Fruit fly (Drosophila melanogaster) whole organism, embryonic: ENCODE measurements around the gene CG14982.
A peak's percentile ranks its signal among the peaks of the same experiment; 100 is the strongest.

ENCODE experiments used
- Ada2b ChIP-seq: fragments of 200-800 bp; sonication (Bioruptor generic); IDR thresholded peaks from 2 replicates; pipeline ENCODE4 v1.3.6; 2022; ENCODE audit warnings: missing biosample characterization, missing genetic modification characterization
- CG10462 ChIP-seq: fragments of 200-800 bp; sonication (Bioruptor generic); optimal IDR thresholded peaks from 2 replicates; lab custom pipeline; 2016; ENCODE audit warnings: missing biosample characterization, missing genetic modification characterization
- CG10543 ChIP-seq: fragments of 200-800 bp; sonication (Bioruptor generic); optimal IDR thresholded peaks from 3 replicates; lab custom pipeline; 2017; ENCODE audit warnings: missing biosample characterization, mild to moderate bottlenecking, missing genetic modification characterization, moderate library complexity
- CG13424 ChIP-seq: fragments of 200-800 bp; sonication (Bioruptor generic); optimal IDR thresholded peaks from 2 replicates; lab custom pipeline; 2019; ENCODE audit warnings: missing biosample characterization, mild to moderate bottlenecking, missing genetic modification characterization, moderate library complexity
- CG14014 ChIP-seq: fragments of 200-800 bp; sonication (Bioruptor generic); IDR thresholded peaks from 2 replicates; pipeline ENCODE4 v1.3.6; 2022; ENCODE audit warnings: missing biosample characterization, missing genetic modification characterization
- CG1529 ChIP-seq: fragments of 200-800 bp; sonication (Bioruptor generic); optimal IDR thresholded peaks from 3 replicates; lab custom pipeline; 2018; ENCODE audit warnings: missing biosample characterization, missing genetic modification characterization
- CG1603 ChIP-seq: fragments of 200-800 bp; sonication (Bioruptor generic); optimal IDR thresholded peaks from 2 replicates; lab custom pipeline; 2019; ENCODE audit warnings: missing biosample characterization, mild to moderate bottlenecking, missing genetic modification characterization, moderate library complexity
- CG1647 ChIP-seq: fragments of 200-800 bp; sonication (Bioruptor generic); optimal IDR thresholded peaks from 3 replicates; lab custom pipeline; 2016; ENCODE audit warnings: missing biosample characterization, missing genetic modification characterization
- CG18764 ChIP-seq: fragments of 200-800 bp; sonication (Bioruptor generic); optimal IDR thresholded peaks from 3 replicates; lab custom pipeline; 2016; ENCODE audit warnings: missing biosample characterization, missing genetic modification characterization
- CG2120 ChIP-seq: fragments of 200-800 bp; sonication (Bioruptor generic); optimal IDR thresholded peaks from 3 replicates; lab custom pipeline; 2016; ENCODE audit warnings: missing biosample characterization, missing genetic modification characterization
- CG2712 ChIP-seq: fragments of 200-800 bp; optimal IDR thresholded peaks from 3 replicates; lab custom pipeline; 2019; ENCODE audit warnings: missing biosample characterization, mild to moderate bottlenecking, missing genetic modification characterization, moderate library complexity
- CG32532 ChIP-seq: fragments of 200-800 bp; sonication (Bioruptor generic); IDR thresholded peaks from 2 replicates; pipeline ENCODE4 v1.3.6; 2022; ENCODE audit warnings: missing biosample characterization, missing genetic modification characterization
- CG32772 ChIP-seq: fragments of 200-800 bp; sonication (Bioruptor generic); IDR thresholded peaks from 2 replicates; pipeline ENCODE4 v1.3.6; 2022; ENCODE audit warnings: missing biosample characterization, missing genetic modification characterization
- CG8388 ChIP-seq: fragments of 200-800 bp; sonication (Bioruptor generic); optimal IDR thresholded peaks from 2 replicates; lab custom pipeline; 2019; ENCODE audit warnings: missing biosample characterization, mild to moderate bottlenecking, missing genetic modification characterization, moderate library complexity
- CG9932 ChIP-seq: fragments of 200-800 bp; sonication (Bioruptor generic); IDR thresholded peaks from 2 replicates; pipeline ENCODE4 v1.3.6; 2022; ENCODE audit warnings: missing biosample characterization, missing genetic modification characterization
- Dip2 ChIP-seq: fragments of 200-800 bp; sonication (Bioruptor generic); IDR thresholded peaks from 2 replicates; pipeline ENCODE4 v1.3.6; 2022; ENCODE audit warnings: missing biosample characterization, missing genetic modification characterization
- Dll ChIP-seq: fragments of 200-800 bp; sonication (Bioruptor generic); IDR thresholded peaks from 4 replicates; pipeline ENCODE4 v1.3.6; 2022; ENCODE audit warnings: missing biosample characterization, missing genetic modification characterization; ENCODE audit not compliant: partially characterized antibody
- Drgx ChIP-seq: fragments of 200-800 bp; sonication (Bioruptor generic); IDR thresholded peaks from 2 replicates; pipeline ENCODE4 v1.3.6; 2022; ENCODE audit warnings: missing biosample characterization, missing genetic modification characterization
- Gug ChIP-seq: fragments of 200-800 bp; sonication (Bioruptor generic); IDR thresholded peaks from 4 replicates; pipeline ENCODE4 v1.3.6; 2022; ENCODE audit warnings: missing biosample characterization, missing genetic modification characterization
- HmgD ChIP-seq: fragments of 200-800 bp; sonication (Bioruptor generic); optimal IDR thresholded peaks from 3 replicates; lab custom pipeline; 2016; ENCODE audit warnings: missing biosample characterization, missing genetic modification characterization
- Kr ChIP-seq: fragments of 200-800 bp; sonication (Bioruptor generic); optimal IDR thresholded peaks from 2 replicates; lab custom pipeline; 2017; ENCODE audit warnings: missing biosample characterization, mild to moderate bottlenecking, missing genetic modification characterization
- Lhr ChIP-seq: fragments of 200-800 bp; sonication (Bioruptor generic); optimal IDR thresholded peaks from 3 replicates; lab custom pipeline; 2017; ENCODE audit warnings: mild to moderate bottlenecking, missing biosample characterization, missing genetic modification reagents, missing genetic modification characterization
- MTF-1 ChIP-seq: fragments of 200-800 bp; sonication (Bioruptor generic); optimal IDR thresholded peaks from 2 replicates; lab custom pipeline; 2018; ENCODE audit warnings: missing biosample characterization, mild to moderate bottlenecking, missing genetic modification characterization, borderline replicate concordance
- Max ChIP-seq: fragments of 200-800 bp; sonication (Bioruptor generic); optimal IDR thresholded peaks from 2 replicates; lab custom pipeline; 2016; ENCODE audit warnings: missing biosample characterization, mild to moderate bottlenecking, missing genetic modification characterization
- Med ChIP-seq: fragments of 200-800 bp; sonication (Bioruptor generic); peaks from one replicate; lab custom pipeline; 2016; ENCODE audit warnings: missing biosample characterization, missing genetic modification characterization, mild to moderate bottlenecking, inconsistent platforms, moderate library complexity
- Mes4 ChIP-seq: fragments of 200-800 bp; sonication (Bioruptor generic); optimal IDR thresholded peaks from 2 replicates; lab custom pipeline; 2016; ENCODE audit warnings: missing biosample characterization, missing genetic modification characterization
- Mrtf ChIP-seq: fragments of 200-800 bp; sonication (Bioruptor generic); IDR thresholded peaks from 3 replicates; pipeline ENCODE4 v1.3.6; 2022; ENCODE audit warnings: missing biosample characterization, missing genetic modification characterization
- NC2α ChIP-seq: fragments of 200-800 bp; sonication (Bioruptor generic); optimal IDR thresholded peaks from 2 replicates; lab custom pipeline; 2016; ENCODE audit warnings: missing biosample characterization, missing genetic modification characterization
- Oaz ChIP-seq: fragments of 200-800 bp; sonication (Bioruptor generic); IDR thresholded peaks from 2 replicates; pipeline ENCODE4 v1.3.6; 2022; ENCODE audit warnings: missing biosample characterization, missing genetic modification characterization
- Oli ChIP-seq: fragments of 200-800 bp; sonication (Bioruptor generic); optimal IDR thresholded peaks from 2 replicates; lab custom pipeline; 2018; ENCODE audit warnings: missing biosample characterization, mild to moderate bottlenecking, missing genetic modification characterization, moderate library complexity
- Rfx ChIP-seq: fragments of 200-800 bp; sonication (Bioruptor generic); IDR thresholded peaks from 2 replicates; pipeline ENCODE4 v1.3.6; 2022; ENCODE audit warnings: missing biosample characterization, missing genetic modification characterization
- Scr ChIP-seq: fragments of 200-800 bp; sonication (Bioruptor generic); IDR thresholded peaks from 2 replicates; pipeline ENCODE4 v1.3.6; 2022; ENCODE audit warnings: missing biosample characterization, missing genetic modification characterization; ENCODE audit not compliant: partially characterized antibody
- Sox100B ChIP-seq: fragments of 200-800 bp; sonication (Bioruptor generic); optimal IDR thresholded peaks from 3 replicates; lab custom pipeline; 2018; ENCODE audit warnings: missing biosample characterization, mild to moderate bottlenecking, missing genetic modification characterization
- Sox102F ChIP-seq: fragments of 200-800 bp; sonication (Bioruptor generic); optimal IDR thresholded peaks from 2 replicates; lab custom pipeline; 2018; ENCODE audit warnings: missing biosample characterization, mild to moderate bottlenecking, missing genetic modification characterization, moderate library complexity
- Trl ChIP-seq, 3 experiments: fragments of >200 bp in 2 of 3; fragments of 200-800 bp in 1 of 3; sonication (Bioruptor generic) in 1 of 3; optimal IDR thresholded peaks; 2 replicates in 1 of 3; 3 replicates in 2 of 3; lab custom pipeline; 2016 to 2017; ENCODE audit warnings: missing biosample characterization in 1 of 3, missing genetic modification characterization in 1 of 3
- Xbp1 ChIP-seq: fragments of 200-800 bp; sonication (Bioruptor generic); optimal IDR thresholded peaks from 3 replicates; lab custom pipeline; 2016; ENCODE audit warnings: missing biosample characterization, mild to moderate bottlenecking, missing genetic modification characterization
- ato ChIP-seq: fragments of 200-800 bp; sonication (Bioruptor generic); IDR thresholded peaks from 2 replicates; pipeline ENCODE4 v1.3.6; 2022; ENCODE audit warnings: missing biosample characterization, missing genetic modification characterization; ENCODE audit not compliant: partially characterized antibody
- bowl ChIP-seq: fragments of 200-800 bp; sonication (Bioruptor generic); IDR thresholded peaks from 2 replicates; pipeline ENCODE4 v1.3.6; 2022; ENCODE audit warnings: missing biosample characterization, missing genetic modification characterization
- cg ChIP-seq: fragments of 200-800 bp; sonication (Bioruptor generic); optimal IDR thresholded peaks from 3 replicates; lab custom pipeline; 2019; ENCODE audit warnings: missing biosample characterization, mild to moderate bottlenecking, missing genetic modification characterization, moderate library complexity
- chif ChIP-seq, 2 experiments: fragments of 200-800 bp; sonication (Bioruptor generic); optimal IDR thresholded peaks; 3 replicates each; lab custom pipeline; 2016; ENCODE audit warnings: missing biosample characterization in 2 of 2, missing genetic modification characterization in 2 of 2
- crol ChIP-seq: fragments of 200-800 bp; sonication (Bioruptor generic); IDR thresholded peaks from 2 replicates; pipeline ENCODE4 v1.3.6; 2022; ENCODE audit warnings: missing biosample characterization, missing genetic modification characterization
- gce ChIP-seq: fragments of 200-800 bp; sonication (Bioruptor generic); IDR thresholded peaks from 3 replicates; pipeline ENCODE4 v1.3.6; 2022; ENCODE audit warnings: missing biosample characterization, missing genetic modification characterization
- gcm2 ChIP-seq: fragments of 200-800 bp; sonication (Bioruptor generic); optimal IDR thresholded peaks from 2 replicates; lab custom pipeline; 2016; ENCODE audit warnings: missing biosample characterization, missing genetic modification characterization
- jigr1 ChIP-seq: fragments of 200-800 bp; sonication (Bioruptor generic); IDR thresholded peaks from 3 replicates; pipeline ENCODE4 v1.3.6; 2022; ENCODE audit warnings: missing biosample characterization, missing genetic modification characterization
- jing ChIP-seq: fragments of 200-800 bp; sonication (Bioruptor generic); optimal IDR thresholded peaks from 2 replicates; lab custom pipeline; 2018; ENCODE audit warnings: missing biosample characterization, mild to moderate bottlenecking, missing genetic modification characterization
- lmd ChIP-seq: fragments of 200-800 bp; sonication (Bioruptor generic); IDR thresholded peaks from 2 replicates; pipeline ENCODE4 v1.3.6; 2022; ENCODE audit warnings: missing biosample characterization, missing genetic modification characterization
- peb ChIP-seq: fragments of 200-800 bp; sonication (Bioruptor generic); IDR thresholded peaks from 2 replicates; pipeline ENCODE4 v1.3.6; 2022; ENCODE audit warnings: missing biosample characterization, missing genetic modification characterization
- pros ChIP-seq: fragments of 200-800 bp; sonication (Bioruptor generic); optimal IDR thresholded peaks from 3 replicates; lab custom pipeline; 2019; ENCODE audit warnings: missing biosample characterization, mild to moderate bottlenecking, missing genetic modification characterization, moderate library complexity
- run ChIP-seq: fragments of 200-800 bp; sonication (Bioruptor generic); optimal IDR thresholded peaks from 3 replicates; lab custom pipeline; 2018; ENCODE audit warnings: missing biosample characterization, mild to moderate bottlenecking, missing genetic modification characterization
- scrt ChIP-seq: fragments of 200-800 bp; sonication (Bioruptor generic); optimal IDR thresholded peaks from 2 replicates; lab custom pipeline; 2018; ENCODE audit warnings: missing biosample characterization, mild to moderate bottlenecking, missing genetic modification characterization, moderate library complexity
- slbo ChIP-seq: fragments of 200-800 bp; sonication (Bioruptor generic); IDR thresholded peaks from 2 replicates; pipeline ENCODE4 v1.3.6; 2022; ENCODE audit warnings: missing biosample characterization, missing genetic modification characterization
- slou ChIP-seq: fragments of 200-800 bp; sonication (Bioruptor generic); optimal IDR thresholded peaks from 3 replicates; lab custom pipeline; 2016; ENCODE audit warnings: missing biosample characterization, missing genetic modification characterization
- tx ChIP-seq: fragments of 200-800 bp; sonication (Bioruptor generic); optimal IDR thresholded peaks from 2 replicates; lab custom pipeline; 2016; ENCODE audit warnings: missing biosample characterization, missing genetic modification characterization

CG14982 gene

dm6 chr3L:3932742-3933289 is 9.7 kb upstream of the CG14982 start (continued):
- no peak for TF ChIP-seq Dll
- TF ChIP-seq CG2120 (GFP tag; lab: Kevin White, UChicago), result peak; percentile 35
- TF ChIP-seq Xbp1 (GFP tag; lab: Kevin White, UChicago), result no peak
- no peak for TF ChIP-seq Gug (GFP tag; lab: Robert Waterston, UW)
- TF ChIP-seq CG1529 (GFP tag; lab: Kevin White, UChicago), result no peak
- no peak for TF ChIP-seq HmgD (GFP tag; lab: Kevin White, UChicago)
- TF ChIP-seq CG9932 (GFP tag; lab: Robert Waterston, UW), result no peak
- TF ChIP-seq bowl (GFP tag; lab: Robert Waterston, UW), result no peak
- no peak for TF ChIP-seq chif (GFP tag; optimal IDR thresholded peaks at IDR 0.05; lab: Kevin White, UChicago)
- no peak for TF ChIP-seq pros
- no peak for TF ChIP-seq CG10543 (GFP tag; lab: Kevin White, UChicago)
- TF ChIP-seq lmd, result no peak
- no peak for TF ChIP-seq CG8388 (GFP tag; lab: Kevin White, UChicago)
- TF ChIP-seq tx, result no peak
- no peak for TF ChIP-seq gce (GFP tag; lab: Robert Waterston, UW)
- no peak for TF ChIP-seq CG18764
- TF ChIP-seq Max, result no peak
- no peak for TF ChIP-seq CG10462
- no peak for TF ChIP-seq Mes4 (GFP tag; lab: Kevin White, UChicago)
- no peak; the same call in 1 of the 2 replicates for TF ChIP-seq Rfx (GFP tag; lab: Robert Waterston, UW)
- no peak for TF ChIP-seq Dip2 (GFP tag; lab: Robert Waterston, UW)
- no peak for TF ChIP-seq run (tag; lab: Kevin White, UChicago)
- TF ChIP-seq peb (GFP tag; lab: Robert Waterston, UW), result no peak
- TF ChIP-seq slou, result no peak
- TF ChIP-seq gcm2 (GFP tag; lab: Kevin White, UChicago), result no peak
- no peak for TF ChIP-seq CG32532 (GFP tag; lab: Robert Waterston, UW)
- TF ChIP-seq ato (GFP tag; lab: Robert Waterston, UW), result no peak
- no peak for TF ChIP-seq NC2α (GFP tag; lab: Kevin White, UChicago)
- no peak for TF ChIP-seq jigr1 (GFP tag; lab: Robert Waterston, UW)
- TF ChIP-seq Oli (tag; lab: Kevin White, UChicago), result no peak
- no peak for TF ChIP-seq MTF-1 (GFP tag; lab: Kevin White, UChicago)
- TF ChIP-seq CG14014 (GFP tag; lab: Robert Waterston, UW), result no peak
- no peak for TF ChIP-seq CG2712
- no peak for TF ChIP-seq CG13424
- peak; percentile 12 for TF ChIP-seq Sox100B
- TF ChIP-seq Scr (GFP tag; lab: Robert Waterston, UW), result no peak
- TF ChIP-seq Kr (GFP tag; lab: Kevin White, UChicago), result no peak
- TF ChIP-seq Lhr, result no peak

dm6 chr3L:3933599-3933998 is 8.9 kb upstream of the CG14982 start:
- TF ChIP-seq crol (GFP tag; lab: Robert Waterston, UW), result no peak
- peak in 1 of 2 experiments; percentile 31 for TF ChIP-seq Trl (optimal IDR thresholded peaks at IDR 0.05; lab: Kevin White, UChicago)
- no peak for TF ChIP-seq Trl (GFP tag; optimal IDR thresholded peaks at IDR 0.05; lab: Kevin White, UChicago)
- no peak for TF ChIP-seq cg
- TF ChIP-seq Mrtf (GFP tag; lab: Robert Waterston, UW), result no peak
- TF ChIP-seq Ada2b (GFP tag; lab: Robert Waterston, UW), result no peak
- TF ChIP-seq Med (GFP tag; lab: Kevin White, UChicago), result peak; percentile 47
- TF ChIP-seq CG32772 (GFP tag; lab: Robert Waterston, UW), result 0 out of 2 replicates have a peak, but pooled peaks have one; percentile 24
- TF ChIP-seq slbo, result 0 out of 2 replicates have a peak, but pooled peaks have one; percentile 12
- TF ChIP-seq CG1647 (GFP tag; lab: Kevin White, UChicago), result no peak
- no peak for TF ChIP-seq jing
- peak; percentile 79 for TF ChIP-seq Drgx (GFP tag; lab: Robert Waterston, UW)
- TF ChIP-seq Oaz (GFP tag; lab: Robert Waterston, UW), result no peak
- no peak for TF ChIP-seq Sox102F (GFP tag; lab: Kevin White, UChicago)
- TF ChIP-seq CG1603 (tag; lab: Kevin White, UChicago), result no peak
- TF ChIP-seq scrt (GFP tag; lab: Kevin White, UChicago), result no peak
- TF ChIP-seq, all 482 proteins: peak for 5
